ENCODE assay signal across 1 worm cellular context in genomic region chrV:19697348-19698172, ce11.
TF ChIP-seq lines count a peak whose summit lies in the region.

Gene Y43F8C.13, minus strand, starts transcription at chrV:19697398.
Gene ani-3, plus strand, starts transcription at chrV:19697732.

TF ChIP-seq in whole organism, L4 larva, 104 proteins besides CTCF, POLR2A, EP300 and RAD21 (continued from another document):
- TF ChIP-seq aha-1 (tag; lab: Kevin White, UChicago) (peak; percentile 39), lsy-2 (tag; optimal IDR thresholded peaks at IDR 0.05; lab: Kevin White, UChicago) (peak in 1 of 2 experiments; percentile 23)
